Worm (Caenorhabditis elegans) whole organism, young adult: ENCODE measurements around the gene srlf-14.
A peak's percentile ranks its signal among the peaks of the same experiment; 100 is the strongest.

Experiments
- B0019.2 ChIP-seq: fragments of 200-800 bp; sonication (Bioruptor generic); conservative IDR thresholded peaks from 2 replicates; pipeline ENCODE4 v1.3.6; 2022; ENCODE audit warnings: missing genetic modification reagents, missing genetic modification characterization, missing compliant biosample characterization
- B0035.1 ChIP-seq: sonication (generic microtip); optimal IDR thresholded peaks from 2 replicates; lab custom pipeline; 2016; ENCODE audit warnings: missing genetic modification characterization, mild to moderate bottlenecking, missing compliant biosample characterization, missing genotype, missing genetic modification reagents
- F22D6.2 ChIP-seq: sonication (generic microtip); optimal IDR thresholded peaks from 2 replicates; lab custom pipeline; 2016; ENCODE audit warnings: mild to moderate bottlenecking, missing genetic modification characterization, missing compliant biosample characterization
- F33H1.4 ChIP-seq: fragments of 200-800 bp; sonication (Bioruptor generic); IDR thresholded peaks from 2 replicates; pipeline ENCODE4 v1.3.6; 2022; ENCODE audit warnings: missing genetic modification reagents, missing genetic modification characterization, missing compliant biosample characterization
- F49E8.2 ChIP-seq: sonication (generic microtip); optimal IDR thresholded peaks from 3 replicates; lab custom pipeline; 2017; ENCODE audit warnings: missing genetic modification characterization, mild to moderate bottlenecking, missing compliant biosample characterization, antibody characterized with exemption, moderate library complexity; ENCODE audit not compliant: insufficient read depth
- F57A8.1 ChIP-seq: fragments of 200-800 bp; sonication (Bioruptor generic); optimal IDR thresholded peaks from 2 replicates; lab custom pipeline; 2018; ENCODE audit warnings: mild to moderate bottlenecking, missing genetic modification characterization, moderate library complexity, missing compliant biosample characterization
- K12H6.12 ChIP-seq: fragments of 200-800 bp; sonication (Bioruptor generic); optimal IDR thresholded peaks from 2 replicates; lab custom pipeline; 2018; ENCODE audit warnings: mild to moderate bottlenecking, missing genetic modification characterization, missing compliant biosample characterization
- Y53F4B.3 ChIP-seq: fragments of 200-800 bp; sonication (Bioruptor generic); IDR thresholded peaks from 2 replicates; pipeline ENCODE4 v1.3.6; 2022; ENCODE audit warnings: missing genetic modification reagents, missing genetic modification characterization, missing compliant biosample characterization
- Y79H2A.3 ChIP-seq: fragments of 200-800 bp; sonication (Bioruptor generic); conservative IDR thresholded peaks from 2 replicates; pipeline ENCODE4 v1.3.6; 2022; ENCODE audit warnings: missing genetic modification reagents, missing genetic modification characterization, missing compliant biosample characterization
- Y95B8A.8 ChIP-seq: fragments of 200-800 bp; sonication (Bioruptor generic); IDR thresholded peaks from 2 replicates; pipeline ENCODE4 v1.3.6; 2022; ENCODE audit warnings: missing genetic modification reagents, missing genetic modification characterization, missing compliant biosample characterization
- akir-1 ChIP-seq: fragments of 200-800 bp; sonication (Bioruptor generic); optimal IDR thresholded peaks from 2 replicates; lab custom pipeline; 2018; ENCODE audit warnings: mild to moderate bottlenecking, missing genetic modification characterization, moderate library complexity, missing compliant biosample characterization
- athp-1 ChIP-seq: sonication (generic microtip); optimal IDR thresholded peaks from 2 replicates; lab custom pipeline; 2017; ENCODE audit warnings: mild to moderate bottlenecking, missing genetic modification characterization, missing compliant biosample characterization
- attf-6 ChIP-seq: fragments of 200-800 bp; sonication (Bioruptor generic); IDR thresholded peaks from 2 replicates; pipeline ENCODE4 v1.3.6; 2022; ENCODE audit warnings: missing genetic modification reagents, missing genetic modification characterization, missing compliant biosample characterization
- bed-1 ChIP-seq: fragments of 200-800 bp; sonication (Bioruptor generic); IDR thresholded peaks from 2 replicates; pipeline ENCODE4 v1.3.6; 2022; ENCODE audit warnings: missing genetic modification reagents, missing genetic modification characterization, missing compliant biosample characterization
- cebp-2 ChIP-seq: fragments of 200-800 bp; sonication (Bioruptor generic); IDR thresholded peaks from 2 replicates; pipeline ENCODE4 v1.3.6; 2022; ENCODE audit warnings: missing genetic modification characterization, missing compliant biosample characterization
- ceh-100 ChIP-seq: fragments of 200-800 bp; sonication (Bioruptor generic); IDR thresholded peaks from 2 replicates; pipeline ENCODE4 v1.3.6; 2022; ENCODE audit warnings: missing genetic modification reagents, missing genetic modification characterization, missing compliant biosample characterization
- ceh-27 ChIP-seq: fragments of 200-800 bp; sonication (Bioruptor generic); optimal IDR thresholded peaks from 2 replicates; lab custom pipeline; 2018; ENCODE audit warnings: mild to moderate bottlenecking, missing genetic modification characterization, moderate library complexity, missing compliant biosample characterization
- ceh-79 ChIP-seq: sonication (generic microtip); optimal IDR thresholded peaks from 2 replicates; lab custom pipeline; 2017; ENCODE audit warnings: mild to moderate bottlenecking, missing genetic modification characterization, missing compliant biosample characterization
- ceh-91 ChIP-seq: fragments of 200-800 bp; sonication (Bioruptor generic); IDR thresholded peaks from 2 replicates; pipeline ENCODE4 v1.3.6; 2022; ENCODE audit warnings: missing genetic modification reagents, missing genetic modification characterization, missing compliant biosample characterization
- chd-7 ChIP-seq: sonication (generic microtip); optimal IDR thresholded peaks from 2 replicates; lab custom pipeline; 2016; ENCODE audit warnings: mild to moderate bottlenecking, missing genetic modification characterization, moderate library complexity, missing compliant biosample characterization
- egl-18 ChIP-seq: fragments of 200-800 bp; sonication (Bioruptor generic); IDR thresholded peaks from 2 replicates; pipeline ENCODE4 v1.3.6; 2022; ENCODE audit warnings: missing genetic modification reagents, missing genetic modification characterization, missing compliant biosample characterization
- ets-4 ChIP-seq: fragments of 200-800 bp; sonication (Bioruptor generic); optimal IDR thresholded peaks from 2 replicates; lab custom pipeline; 2018; ENCODE audit warnings: mild to moderate bottlenecking, missing genetic modification characterization, missing compliant biosample characterization
- him-1 ChIP-seq: sonication (generic microtip); optimal IDR thresholded peaks from 2 replicates; lab custom pipeline; 2016; ENCODE audit warnings: missing genotype, missing genetic modification reagents, missing genetic modification characterization, missing compliant biosample characterization
- hsf-1 ChIP-seq: fragments of 200-800 bp; sonication (Bioruptor generic); IDR thresholded peaks from 2 replicates; pipeline ENCODE4 v1.3.6; 2022; ENCODE audit warnings: missing genetic modification reagents, missing genetic modification characterization, missing compliant biosample characterization
- let-607 ChIP-seq, 2 experiments: fragments of 200-800 bp in 1 of 2; sonication (Bioruptor generic) in 1 of 2; sonication (generic microtip) in 1 of 2; optimal IDR thresholded peaks; 2 replicates each; lab custom pipeline; 2016 to 2018; ENCODE audit warnings: mild to moderate bottlenecking in 2 of 2, missing compliant biosample characterization in 2 of 2, missing genetic modification characterization in 2 of 2, moderate library complexity in 2 of 2, missing genotype in 1 of 2
- lir-1 ChIP-seq: fragments of 200-800 bp; sonication (Bioruptor generic); conservative IDR thresholded peaks from 2 replicates; pipeline ENCODE4 v1.3.6; 2022; ENCODE audit warnings: missing genetic modification reagents, missing genetic modification characterization, missing compliant biosample characterization
- lsy-27 ChIP-seq: sonication (generic microtip); optimal IDR thresholded peaks from 2 replicates; lab custom pipeline; 2017; ENCODE audit warnings: missing genetic modification characterization, mild to moderate bottlenecking, missing compliant biosample characterization, antibody characterized with exemption, missing genotype, borderline replicate concordance; ENCODE audit not compliant: insufficient read depth
- nhr-179 ChIP-seq: sonication (generic microtip); optimal IDR thresholded peaks from 2 replicates; lab custom pipeline; 2016; ENCODE audit warnings: mild to moderate bottlenecking, missing genetic modification characterization, missing compliant biosample characterization
- nhr-80 ChIP-seq: sonication (generic microtip); optimal IDR thresholded peaks from 2 replicates; lab custom pipeline; 2016; ENCODE audit warnings: missing genetic modification characterization, missing compliant biosample characterization
- rcor-1 ChIP-seq: fragments of 200-800 bp; sonication (Bioruptor generic); IDR thresholded peaks from 2 replicates; pipeline ENCODE4 v1.3.6; 2022; ENCODE audit warnings: missing genetic modification reagents, missing genetic modification characterization, missing compliant biosample characterization
- rec-8 ChIP-seq, 2 experiments: sonication (generic microtip); optimal IDR thresholded peaks; 2 replicates each; lab custom pipeline; 2016; ENCODE audit warnings: mild to moderate bottlenecking in 2 of 2, missing genetic modification characterization in 2 of 2, missing genetic modification reagents in 2 of 2, missing genotype in 2 of 2, missing biosample characterization in 1 of 2, missing compliant biosample characterization in 1 of 2, moderate library complexity in 1 of 2
- sea-2 ChIP-seq: fragments of 200-800 bp; sonication (Bioruptor generic); IDR thresholded peaks from 2 replicates; pipeline ENCODE4 v1.3.6; 2022; ENCODE audit warnings: missing genetic modification characterization, missing compliant biosample characterization
- snpc-3.4 ChIP-seq: sonication (generic microtip); optimal IDR thresholded peaks from 2 replicates; lab custom pipeline; 2017; ENCODE audit warnings: missing genetic modification characterization, mild to moderate bottlenecking, missing compliant biosample characterization, antibody characterized with exemption, moderate library complexity, missing genotype, missing genetic modification reagents
- tbp1 ChIP-seq: fragments of 200-800 bp; sonication (Bioruptor generic); optimal IDR thresholded peaks from 2 replicates; lab custom pipeline; 2018; ENCODE audit warnings: mild to moderate bottlenecking, missing genetic modification characterization, missing compliant biosample characterization
- tbx-9 ChIP-seq: sonication (generic microtip); optimal IDR thresholded peaks from 2 replicates; lab custom pipeline; 2016; ENCODE audit warnings: borderline replicate concordance, missing genetic modification characterization, inconsistent platforms, missing compliant biosample characterization
- unc-130 ChIP-seq: sonication (generic microtip); optimal IDR thresholded peaks from 2 replicates; lab custom pipeline; 2016; ENCODE audit warnings: missing genetic modification reagents, missing genetic modification characterization, missing compliant biosample characterization
- unc-62 ChIP-seq: fragments of 150-350 bp; optimal IDR thresholded peaks from 2 replicates; lab custom pipeline; 2014; ENCODE audit warnings: missing biosample characterization, missing genetic modification reagents, missing genetic modification characterization
- xnd-1 ChIP-seq: sonication (generic microtip); optimal IDR thresholded peaks from 2 replicates; lab custom pipeline; 2016; ENCODE audit warnings: missing genotype, missing genetic modification reagents, missing genetic modification characterization, missing compliant biosample characterization
- ztf-3 ChIP-seq: fragments of 200-800 bp; sonication (Bioruptor generic); optimal IDR thresholded peaks from 2 replicates; lab custom pipeline; 2018; ENCODE audit warnings: mild to moderate bottlenecking, missing genetic modification characterization, missing compliant biosample characterization

srlf-14 gene

ce11 chrIV:10867370-10868146 is 26.6 kb downstream of the srlf-14 start:
- no peak for TF ChIP-seq tbp1 (GFP tag; lab: Kevin White, UChicago)
- no peak for TF ChIP-seq unc-130 (GFP tag; lab: Kevin White, UChicago)
- no peak for TF ChIP-seq ceh-79 (tag; lab: Kevin White, UChicago)
- no peak for TF ChIP-seq Y53F4B.3 (GFP tag; lab: Robert Waterston, UW)
- no peak for TF ChIP-seq F49E8.2 (tag; lab: Kevin White, UChicago)
- TF ChIP-seq ztf-3: no peak
- TF ChIP-seq ceh-27 (GFP tag; lab: Kevin White, UChicago): no peak
- TF ChIP-seq F22D6.2 (tag; lab: Kevin White, UChicago): no peak
- no peak for TF ChIP-seq attf-6 (GFP tag; lab: Robert Waterston, UW)

ce11 chrIV:10864031-10864430 is 30.1 kb downstream of the srlf-14 start, which contains the start of gene nish-1:
Gene nish-1, plus strand, starts transcription at chrIV:10864331.
- TF ChIP-seq athp-1 (no peak), K12H6.12 (tag; lab: Kevin White, UChicago) (no peak), F57A8.1 (GFP tag; lab: Kevin White, UChicago) (no peak), chd-7 (tag; lab: Kevin White, UChicago) (no peak), him-1 (tag; lab: Kevin White, UChicago) (no peak), ceh-100 (GFP tag; lab: Robert Waterston, UW) (no peak), cebp-2 (GFP tag; lab: Robert Waterston, UW) (no peak), attf-6 (GFP tag; lab: Robert Waterston, UW) (no peak), lsy-27 (tag; lab: Kevin White, UChicago) (no peak), snpc-3.4 (tag; lab: Kevin White, UChicago) (no peak), unc-62 (GFP tag; lab: Kevin White, UChicago) (no peak), B0035.1 (tag; lab: Kevin White, UChicago) (no peak), tbx-9 (tag; lab: Kevin White, UChicago) (no peak), lir-1 (no peak), let-607 (tag; optimal IDR thresholded peaks at IDR 0.05; lab: Kevin White, UChicago) (no peak), F33H1.4 (GFP tag; lab: Robert Waterston, UW) (no peak)

- TF ChIP-seq him-1 (tag; lab: Kevin White, UChicago) (no peak), athp-1 (no peak), akir-1 (GFP tag; lab: Kevin White, UChicago) (no peak), nhr-179 (tag; lab: Kevin White, UChicago) (no peak), ets-4 (no peak), rec-8 (tag; optimal IDR thresholded peaks at IDR 0.05; lab: Kevin White, UChicago) (no peak)
Observed at ce11 chrIV:10861102-10861501, 33.1 kb downstream of the srlf-14 start, which contains the start of gene rbm-22. Gene rbm-22, plus strand, starts transcription at chrIV:10861402.

- TF ChIP-seq rec-8 (tag; optimal IDR thresholded peaks at IDR 0.05; lab: Kevin White, UChicago) (no peak), unc-62 (GFP tag; lab: Kevin White, UChicago) (no peak), F33H1.4 (GFP tag; lab: Robert Waterston, UW) (peak; percentile 89), Y95B8A.8 (GFP tag; lab: Robert Waterston, UW) (no peak), cebp-2 (GFP tag; lab: Robert Waterston, UW) (no peak), sea-2 (no peak), ceh-91 (GFP tag; lab: Robert Waterston, UW) (peak; percentile 53; the same call in 1 of the 2 replicates), Y79H2A.3 (GFP tag; lab: Robert Waterston, UW) (no peak), nhr-80 (tag; lab: Kevin White, UChicago) (peak; percentile 86), xnd-1 (peak; percentile 93), egl-18 (GFP tag; lab: Robert Waterston, UW) (no peak), B0019.2 (GFP tag; lab: Robert Waterston, UW) (no peak), bed-1 (GFP tag; lab: Robert Waterston, UW) (no peak), rcor-1 (GFP tag; lab: Robert Waterston, UW) (no peak), F49E8.2 (tag; lab: Kevin White, UChicago) (no peak), hsf-1 (GFP tag; lab: Robert Waterston, UW) (no peak), athp-1 (no peak)
Observed at ce11 chrIV:10858300-10859016, 35.7 kb downstream of the srlf-14 start, which contains the start of the genes T11G6.2 and hars-1. Gene T11G6.2, minus strand, starts transcription at chrIV:10858496. Gene hars-1, plus strand, starts transcription at chrIV:10858957.
